Fruit fly (Drosophila melanogaster): ENCODE measurements around the gene CG15368.

dm6 chrX:9191357-9191756 is 24.2 kb upstream of the CG15368 start, which contains the start of gene CG12057:
- TF ChIP-seq CG8478 (optimal IDR thresholded peaks at IDR 0.05) (no peak), CTCF (optimal IDR thresholded peaks at IDR 0.05) (no peak)
